Fruit fly (Drosophila melanogaster) whole organism, prepupa: ENCODE data around the gene CG12099.

Experiments used
- CG1621 ChIP-seq: fragments of 200-800 bp; sonication (Bioruptor generic); optimal IDR thresholded peaks from 3 replicates; lab custom pipeline; 2018; ENCODE audit warnings: missing biosample characterization, mild to moderate bottlenecking, missing genetic modification characterization
- CG16779 ChIP-seq: fragments of 200-800 bp; sonication (Bioruptor generic); optimal IDR thresholded peaks from 3 replicates; lab custom pipeline; 2017; ENCODE audit warnings: missing biosample characterization, mild to moderate bottlenecking, missing genetic modification characterization
- CG4318 ChIP-seq: fragments of 200-800 bp; sonication (Bioruptor generic); optimal IDR thresholded peaks from 3 replicates; lab custom pipeline; 2017; ENCODE audit warnings: missing biosample characterization, mild to moderate bottlenecking, missing genetic modification characterization
- CG6854 ChIP-seq: fragments of 200-800 bp; sonication (Bioruptor generic); optimal IDR thresholded peaks from 2 replicates; lab custom pipeline; 2017; ENCODE audit warnings: missing biosample characterization, mild to moderate bottlenecking, missing genetic modification characterization
- Eip75B ChIP-seq: fragments of 200-800 bp; sonication (Bioruptor generic); optimal IDR thresholded peaks from 3 replicates; lab custom pipeline; 2016; ENCODE audit warnings: missing biosample characterization, missing genetic modification characterization
- Ets21C ChIP-seq: fragments of 200-800 bp; sonication (Bioruptor generic); optimal IDR thresholded peaks from 3 replicates; lab custom pipeline; 2016; ENCODE audit warnings: missing biosample characterization, missing genetic modification characterization
- Hr4 ChIP-seq: fragments of 200-800 bp; sonication (Bioruptor generic); optimal IDR thresholded peaks from 3 replicates; lab custom pipeline; 2016; ENCODE audit warnings: missing biosample characterization, missing genetic modification characterization
- OdsH ChIP-seq: fragments of 200-800 bp; sonication (Bioruptor generic); optimal IDR thresholded peaks from 3 replicates; lab custom pipeline; 2016; ENCODE audit warnings: missing biosample characterization, missing genetic modification characterization
- Sox102F ChIP-seq: fragments of 200-800 bp; sonication (Bioruptor generic); optimal IDR thresholded peaks from 2 replicates; lab custom pipeline; 2016; ENCODE audit warnings: missing biosample characterization, mild to moderate bottlenecking, missing genetic modification characterization
- Sox14 ChIP-seq: fragments of 200-800 bp; sonication (Bioruptor generic); optimal IDR thresholded peaks from 3 replicates; lab custom pipeline; 2016; ENCODE audit warnings: missing biosample characterization, missing genetic modification characterization
- esn ChIP-seq: fragments of 200-800 bp; sonication (Bioruptor generic); optimal IDR thresholded peaks from 2 replicates; lab custom pipeline; 2016; ENCODE audit warnings: missing biosample characterization, mild to moderate bottlenecking, missing genetic modification characterization, moderate library complexity
- pdm3 ChIP-seq: fragments of 200-800 bp; sonication (Bioruptor generic); optimal IDR thresholded peaks from 3 replicates; lab custom pipeline; 2016; ENCODE audit warnings: missing biosample characterization, missing genetic modification characterization
- salr ChIP-seq, 2 experiments: fragments of 200-800 bp; sonication (Bioruptor generic); optimal IDR thresholded peaks; 3 replicates each; lab custom pipeline; 2016 to 2018; ENCODE audit warnings: missing biosample characterization in 2 of 2, missing genetic modification characterization in 2 of 2, mild to moderate bottlenecking in 1 of 2

DNA sequence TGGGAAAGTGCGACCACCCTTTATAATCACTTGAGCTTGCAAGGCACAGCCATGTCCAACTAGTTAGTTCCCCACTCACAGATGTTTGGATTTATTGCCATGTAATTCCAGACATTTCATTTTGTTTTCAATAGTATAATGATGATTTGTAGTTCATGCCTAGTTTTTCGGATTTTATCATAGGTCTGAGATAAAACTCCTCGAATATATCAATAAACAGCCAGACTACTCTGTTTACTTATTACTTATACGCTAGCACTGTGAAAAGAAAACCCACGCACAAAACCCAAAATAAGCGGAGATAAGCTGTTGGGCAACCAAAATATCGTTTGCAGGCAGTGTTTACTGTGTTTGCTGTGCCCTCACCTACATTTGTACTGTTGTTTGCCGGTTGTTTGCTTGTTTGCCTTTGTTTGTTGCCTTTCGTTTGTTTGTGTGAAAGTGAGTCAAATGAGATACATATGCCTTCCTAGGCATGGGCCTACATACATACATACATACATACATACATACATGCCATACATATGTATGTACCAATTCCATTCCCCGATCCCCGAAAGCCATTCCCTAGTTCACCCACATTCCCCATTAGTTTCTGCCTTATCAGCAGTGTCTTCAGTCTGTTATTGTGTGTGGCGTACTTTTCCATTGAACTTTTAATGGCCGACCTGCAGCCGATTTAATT is 21.0 kb upstream of the CG12099 start:
- peak; percentile 12 for TF ChIP-seq CG1621 (tag; lab: Kevin White, UChicago)
- TF ChIP-seq Sox102F (GFP tag; lab: Kevin White, UChicago) = peak; percentile 37
- peak; percentile 55 for TF ChIP-seq Sox14 (GFP tag; lab: Kevin White, UChicago)
- peak; percentile 56 for TF ChIP-seq Eip75B (GFP tag; lab: Kevin White, UChicago)
- TF ChIP-seq CG6854 = no peak
- TF ChIP-seq CG16779 (tag; lab: Kevin White, UChicago) = no peak
- TF ChIP-seq OdsH (GFP tag; lab: Kevin White, UChicago) = peak; percentile 48
- peak; percentile 53 for TF ChIP-seq Hr4 (GFP tag; lab: Kevin White, UChicago)
- peak in 1 of 2 experiments; percentile 16 for TF ChIP-seq salr (GFP tag; optimal IDR thresholded peaks at IDR 0.05; lab: Kevin White, UChicago)
- TF ChIP-seq esn (GFP tag; lab: Kevin White, UChicago) = peak; percentile 41
- peak; percentile 31 for TF ChIP-seq pdm3 (GFP tag; lab: Kevin White, UChicago)
- TF ChIP-seq Ets21C (GFP tag; lab: Kevin White, UChicago) = no peak
- no peak for TF ChIP-seq CG4318 (GFP tag; lab: Kevin White, UChicago)
